Worm (Caenorhabditis elegans) whole organism, L1 larva: ENCODE data around the gene rnh-2.

Experiments used
- C16A3.4 ChIP-seq: fragments of 150-350 bp; optimal IDR thresholded peaks from 2 replicates; lab custom pipeline; 2014; ENCODE audit warnings: missing biosample characterization, missing genetic modification characterization
- Y116A8C.19 ChIP-seq: sonication (generic microtip); optimal IDR thresholded peaks from 2 replicates; lab custom pipeline; 2016; ENCODE audit warnings: missing compliant biosample characterization, missing genetic modification characterization, borderline replicate concordance
- aha-1 ChIP-seq: fragments of 150-350 bp; optimal IDR thresholded peaks from 2 replicates; lab custom pipeline; 2014; ENCODE audit warnings: missing biosample characterization, missing genetic modification characterization
- alr-1 ChIP-seq: fragments of 200-800 bp; sonication (Bioruptor generic); optimal IDR thresholded peaks from 2 replicates; lab custom pipeline; 2018; ENCODE audit warnings: borderline replicate concordance, mild to moderate bottlenecking, missing genetic modification characterization, missing compliant biosample characterization
- aly-2 ChIP-seq: fragments of 150-350 bp; optimal IDR thresholded peaks from 2 replicates; lab custom pipeline; 2014; ENCODE audit warnings: missing biosample characterization, missing genetic modification characterization
- ama-1 ChIP-seq: fragments of 150-350 bp; optimal IDR thresholded peaks from 2 replicates; lab custom pipeline; 2014
- ceh-63 ChIP-seq: fragments of 200-800 bp; sonication (Bioruptor generic); optimal IDR thresholded peaks from 2 replicates; lab custom pipeline; 2018; ENCODE audit warnings: mild to moderate bottlenecking, missing genetic modification characterization, missing compliant biosample characterization
- ceh-8 ChIP-seq: fragments of 200-800 bp; sonication (Bioruptor generic); optimal IDR thresholded peaks from 2 replicates; lab custom pipeline; 2018; ENCODE audit warnings: mild to moderate bottlenecking, missing genetic modification characterization, moderate library complexity, missing compliant biosample characterization
- ceh-82 ChIP-seq, 3 experiments: fragments of 150-350 bp in 1 of 3; sonication (generic microtip) in 2 of 3; optimal IDR thresholded peaks; 2 replicates each; lab custom pipeline; 2014 to 2017; ENCODE audit warnings: missing biosample characterization in 3 of 3, missing genetic modification characterization in 3 of 3
- ceh-88 ChIP-seq: fragments of 200-800 bp; sonication (Bioruptor generic); IDR thresholded peaks from 2 replicates; pipeline ENCODE4 v1.3.6; 2022; ENCODE audit warnings: missing genetic modification characterization, missing compliant biosample characterization
- ces-1 ChIP-seq: fragments of 150-350 bp; optimal IDR thresholded peaks from 2 replicates; lab custom pipeline; 2014; ENCODE audit warnings: missing biosample characterization, missing genetic modification reagents, missing genetic modification characterization
- dsc-1 ChIP-seq: sonication (generic microtip); optimal IDR thresholded peaks from 2 replicates; lab custom pipeline; 2016; ENCODE audit warnings: mild to moderate bottlenecking, missing genetic modification characterization, missing compliant biosample characterization
- efl-1 ChIP-seq, 4 experiments: fragments of 150-350 bp; optimal IDR thresholded peaks in 3 of 4; peaks in 1 of 4; 1 replicate in 1 of 4; 2 replicates in 3 of 4; lab custom pipeline; 2014; ENCODE audit warnings: missing biosample characterization in 2 of 4, missing genetic modification characterization in 2 of 4, missing genetic modification reagents in 2 of 4
- egl-27 ChIP-seq, 2 experiments: fragments of 150-350 bp in 1 of 2; sonication (generic microtip); optimal IDR thresholded peaks; 3 replicates each; lab custom pipeline; 2017 to 2018; ENCODE audit warnings: missing biosample characterization in 2 of 2, missing genetic modification characterization in 2 of 2, missing genetic modification reagents in 2 of 2
- elt-3 ChIP-seq, 6 experiments: fragments of 150-350 bp in 1 of 6; sonication (generic microtip); optimal IDR thresholded peaks; 2 replicates each; lab custom pipeline; 2017 to 2018; ENCODE audit warnings: missing biosample characterization in 6 of 6, missing genetic modification characterization in 6 of 6, inconsistent platforms in 1 of 6
- fkh-10 ChIP-seq: sonication (generic microtip); optimal IDR thresholded peaks from 2 replicates; lab custom pipeline; 2017; ENCODE audit warnings: missing biosample characterization, missing genetic modification reagents, missing genetic modification characterization
- fkh-4 ChIP-seq: sonication (generic microtip); optimal IDR thresholded peaks from 2 replicates; lab custom pipeline; 2016; ENCODE audit warnings: missing compliant biosample characterization, missing genetic modification characterization, borderline replicate concordance
- fkh-8 ChIP-seq: sonication (generic microtip); optimal IDR thresholded peaks from 2 replicates; lab custom pipeline; 2016; ENCODE audit warnings: mild to moderate bottlenecking, missing genetic modification characterization, missing compliant biosample characterization
- fos-1 ChIP-seq: fragments of 150-350 bp; optimal IDR thresholded peaks from 2 replicates; lab custom pipeline; 2014; ENCODE audit warnings: missing biosample characterization, missing genetic modification characterization
- grh-1 ChIP-seq: fragments of 200-800 bp; sonication (Bioruptor generic); IDR thresholded peaks from 2 replicates; pipeline ENCODE4 v1.3.6; 2022; ENCODE audit warnings: missing genetic modification reagents, missing genetic modification characterization, missing compliant biosample characterization
- hlh-17 ChIP-seq: fragments of 200-800 bp; sonication (Bioruptor generic); optimal IDR thresholded peaks from 2 replicates; lab custom pipeline; 2018; ENCODE audit warnings: missing genetic modification characterization, mild to moderate bottlenecking, missing compliant biosample characterization, moderate library complexity, borderline replicate concordance
- hlh-4 ChIP-seq: sonication (generic microtip); optimal IDR thresholded peaks from 2 replicates; lab custom pipeline; 2016; ENCODE audit warnings: mild to moderate bottlenecking, missing genetic modification characterization, missing compliant biosample characterization
- irx-1 ChIP-seq: sonication (generic microtip); optimal IDR thresholded peaks from 2 replicates; lab custom pipeline; 2016; ENCODE audit warnings: missing genetic modification characterization, missing compliant biosample characterization
- isw-1 ChIP-seq: fragments of 200-800 bp; sonication (Bioruptor generic); IDR thresholded peaks from 2 replicates; pipeline ENCODE4 v1.3.6; 2022; ENCODE audit warnings: missing genetic modification characterization, missing compliant biosample characterization
- jun-1 ChIP-seq: fragments of 150-350 bp; optimal IDR thresholded peaks from 2 replicates; lab custom pipeline; 2014; ENCODE audit warnings: missing biosample characterization, missing genetic modification reagents, missing genetic modification characterization
- lin-13 ChIP-seq: fragments of 150-350 bp; optimal IDR thresholded peaks from 2 replicates; lab custom pipeline; 2014; ENCODE audit warnings: missing biosample characterization, missing genetic modification reagents, missing genetic modification characterization
- lin-14 ChIP-seq: fragments of 200-800 bp; sonication (Bioruptor generic); optimal IDR thresholded peaks from 2 replicates; lab custom pipeline; 2018; ENCODE audit warnings: mild to moderate bottlenecking, missing genetic modification characterization, moderate library complexity, missing compliant biosample characterization
- lin-35 ChIP-seq, 2 experiments: fragments of 150-350 bp; optimal IDR thresholded peaks; 2 replicates each; lab custom pipeline; 2014; ENCODE audit warnings: missing biosample characterization in 2 of 2, missing genetic modification characterization in 2 of 2, missing genetic modification reagents in 2 of 2
- lin-39 ChIP-seq: fragments of 150-350 bp; optimal IDR thresholded peaks from 2 replicates; lab custom pipeline; 2014; ENCODE audit warnings: missing biosample characterization, missing genetic modification reagents, missing genetic modification characterization
- lir-3 ChIP-seq: sonication (generic microtip); optimal IDR thresholded peaks from 2 replicates; lab custom pipeline; 2016; ENCODE audit warnings: mild to moderate bottlenecking, missing genetic modification characterization, moderate library complexity, missing compliant biosample characterization; ENCODE audit not compliant: poor library complexity
- nhr-12 ChIP-seq: sonication (generic microtip); optimal IDR thresholded peaks from 2 replicates; lab custom pipeline; 2017; ENCODE audit warnings: missing biosample characterization, missing genetic modification characterization
- nhr-20 ChIP-seq: sonication (generic microtip); optimal IDR thresholded peaks from 2 replicates; lab custom pipeline; 2016; ENCODE audit warnings: mild to moderate bottlenecking, missing genetic modification characterization, missing compliant biosample characterization
- nhr-28 ChIP-seq: fragments of 150-350 bp; optimal IDR thresholded peaks from 2 replicates; lab custom pipeline; 2014; ENCODE audit warnings: missing biosample characterization, missing genetic modification characterization
- nhr-47 ChIP-seq: sonication (generic microtip); optimal IDR thresholded peaks from 2 replicates; lab custom pipeline; 2016; ENCODE audit warnings: mild to moderate bottlenecking, missing genetic modification characterization, moderate library complexity, missing compliant biosample characterization
- nhr-71 ChIP-seq: sonication (generic microtip); optimal IDR thresholded peaks from 2 replicates; lab custom pipeline; 2016; ENCODE audit warnings: mild to moderate bottlenecking, missing genetic modification characterization, moderate library complexity, missing compliant biosample characterization
- nhr-76 ChIP-seq: sonication (generic microtip); optimal IDR thresholded peaks from 2 replicates; lab custom pipeline; 2017; ENCODE audit warnings: missing biosample characterization, missing genetic modification characterization
- nhr-85 ChIP-seq: sonication (generic microtip); peaks from one replicate; lab custom pipeline; 2016; ENCODE audit warnings: missing genetic modification characterization, inconsistent platforms, missing compliant biosample characterization
- pag-3 ChIP-seq: sonication (generic microtip); optimal IDR thresholded peaks from 2 replicates; lab custom pipeline; 2017; ENCODE audit warnings: missing genetic modification characterization, mild to moderate bottlenecking, missing compliant biosample characterization, antibody characterized with exemption, borderline replicate concordance; ENCODE audit not compliant: insufficient read depth
- pax-3 ChIP-seq: fragments of 200-800 bp; sonication (Bioruptor generic); optimal IDR thresholded peaks from 2 replicates; lab custom pipeline; 2018; ENCODE audit warnings: mild to moderate bottlenecking, missing genetic modification characterization, moderate library complexity, missing compliant biosample characterization
- pqm-1 ChIP-seq: sonication (generic microtip); optimal IDR thresholded peaks from 3 replicates; lab custom pipeline; 2017; ENCODE audit warnings: missing biosample characterization, missing genetic modification characterization
- skn-1 ChIP-seq: fragments of 150-350 bp; optimal IDR thresholded peaks from 2 replicates; lab custom pipeline; 2014; ENCODE audit warnings: missing biosample characterization, missing genetic modification characterization
- snpc-4 ChIP-seq: fragments of 150-350 bp; optimal IDR thresholded peaks from 2 replicates; lab custom pipeline; 2014; ENCODE audit warnings: missing biosample characterization, missing genetic modification characterization
- snu-23 ChIP-seq: sonication (generic microtip); optimal IDR thresholded peaks from 2 replicates; lab custom pipeline; 2016; ENCODE audit warnings: missing genetic modification characterization, missing compliant biosample characterization
- sox-4 ChIP-seq: sonication (generic microtip); optimal IDR thresholded peaks from 2 replicates; lab custom pipeline; 2016; ENCODE audit warnings: missing genetic modification characterization, missing compliant biosample characterization
- tlp-1 ChIP-seq: fragments of 150-350 bp; optimal IDR thresholded peaks from 2 replicates; lab custom pipeline; 2014; ENCODE audit warnings: missing biosample characterization, missing genetic modification characterization
- unc-30 ChIP-seq: sonication (generic microtip); optimal IDR thresholded peaks from 2 replicates; lab custom pipeline; 2017; ENCODE audit warnings: missing biosample characterization, missing genetic modification characterization
- unc-62 ChIP-seq: fragments of 150-350 bp; optimal IDR thresholded peaks from 2 replicates; lab custom pipeline; 2014; ENCODE audit warnings: missing biosample characterization, missing genetic modification reagents, missing genetic modification characterization
- unc-98 ChIP-seq: fragments of 200-800 bp; sonication (Bioruptor generic); IDR thresholded peaks from 2 replicates; pipeline ENCODE4 v1.3.6; 2022; ENCODE audit warnings: missing genetic modification characterization, missing compliant biosample characterization
- vab-15 ChIP-seq: sonication (generic microtip); optimal IDR thresholded peaks from 2 replicates; lab custom pipeline; 2017; ENCODE audit warnings: missing genotype, mild to moderate bottlenecking, missing genetic modification characterization, missing compliant biosample characterization
- xbp-1 ChIP-seq: sonication (generic microtip); optimal IDR thresholded peaks from 2 replicates; lab custom pipeline; 2016; ENCODE audit warnings: missing genetic modification characterization, missing compliant biosample characterization
- zag-1 ChIP-seq: fragments of 150-350 bp; optimal IDR thresholded peaks from 2 replicates; lab custom pipeline; 2014; ENCODE audit warnings: missing biosample characterization, missing genetic modification characterization
- zip-4 ChIP-seq: fragments of 200-800 bp; sonication (Bioruptor generic); optimal IDR thresholded peaks from 2 replicates; lab custom pipeline; 2018; ENCODE audit warnings: mild to moderate bottlenecking, missing genetic modification characterization, moderate library complexity, missing compliant biosample characterization
- ztf-4 ChIP-seq: fragments of 150-350 bp; optimal IDR thresholded peaks from 2 replicates; lab custom pipeline; 2014; ENCODE audit warnings: missing biosample characterization, missing genetic modification characterization

rnh-2 gene

ce11 chrII:8516783-8517182, at the start of gene rnh-2:
TSS of gene rnh-2 (plus strand) at chrII:8517150.
- no peak for TF ChIP-seq unc-98 (GFP tag; lab: Robert Waterston, UW)
- TF ChIP-seq aha-1 (tag; lab: Kevin White, UChicago) = no peak
- TF ChIP-seq jun-1 (tag; lab: Kevin White, UChicago) = no peak
- TF ChIP-seq ceh-82 (tag; optimal IDR thresholded peaks at IDR 0.05; lab: Kevin White, UChicago) = peak; percentile 0 to 76 (median 30)
- TF ChIP-seq fkh-8 = peak; percentile 62
- peak; percentile 75 to 84 for TF ChIP-seq lin-35 (GFP tag; optimal IDR thresholded peaks at IDR 0.05; lab: Kevin White, UChicago)
- TF ChIP-seq ces-1 (GFP tag; lab: Kevin White, UChicago) = no peak
- no peak for TF ChIP-seq ceh-88 (GFP tag; lab: Robert Waterston, UW)
- no peak for TF ChIP-seq dsc-1 (tag; lab: Kevin White, UChicago)
- peak; percentile 67 to 75 for TF ChIP-seq efl-1 (optimal IDR thresholded peaks at IDR 0.05; lab: Kevin White, UChicago)
- TF ChIP-seq efl-1 (GFP tag; optimal IDR thresholded peaks at IDR 0.05 in 1 of 2; lab: Kevin White, UChicago) = peak; percentile 73 to 96
- no peak for TF ChIP-seq hlh-4 (tag; lab: Kevin White, UChicago)
- peak; percentile 59 for TF ChIP-seq fos-1 (tag; lab: Kevin White, UChicago)
- TF ChIP-seq pax-3 = peak; percentile 42
- TF ChIP-seq fkh-4 = peak; percentile 8
- TF ChIP-seq lin-39 = no peak
- TF ChIP-seq grh-1 (GFP tag; lab: Robert Waterston, UW) = no peak
- no peak for TF ChIP-seq ceh-63 (GFP tag; lab: Kevin White, UChicago)
- TF ChIP-seq snu-23 (GFP tag; lab: Kevin White, UChicago) = peak; percentile 70
- no peak for TF ChIP-seq vab-15 (tag; lab: Kevin White, UChicago)
- TF ChIP-seq ceh-8 = no peak
- no peak for TF ChIP-seq Y116A8C.19 (tag; lab: Kevin White, UChicago)
- TF ChIP-seq fkh-10 = no peak
- TF ChIP-seq egl-27 (tag; optimal IDR thresholded peaks at IDR 0.05; lab: Kevin White, UChicago) = no peak
- TF ChIP-seq nhr-12 = no peak
- TF ChIP-seq pag-3 (tag; lab: Kevin White, UChicago) = no peak
- TF ChIP-seq snpc-4 = peak; percentile 52
- TF ChIP-seq nhr-71 = peak; percentile 75
- no peak for TF ChIP-seq alr-1 (tag; lab: Kevin White, UChicago)
- peak; percentile 34 for TF ChIP-seq ztf-4 (tag; lab: Kevin White, UChicago)
- TF ChIP-seq irx-1 (tag; lab: Kevin White, UChicago) = no peak
- no peak for TF ChIP-seq isw-1 (GFP tag; lab: Robert Waterston, UW)
- TF ChIP-seq aly-2 = no peak
- TF ChIP-seq ama-1 (lab: Kevin White, UChicago) = no peak
- no peak for TF ChIP-seq pqm-1 (tag; lab: Kevin White, UChicago)
- peak; percentile 69 for TF ChIP-seq nhr-47 (tag; lab: Kevin White, UChicago)
- TF ChIP-seq nhr-20 = peak; percentile 75
- TF ChIP-seq unc-62 (GFP tag; lab: Kevin White, UChicago) = no peak
- TF ChIP-seq skn-1 (tag; lab: Kevin White, UChicago) = peak; percentile 25
- peak; percentile 61 for TF ChIP-seq xbp-1
- TF ChIP-seq zip-4 (GFP tag; lab: Kevin White, UChicago) = no peak
- TF ChIP-seq elt-3 (tag; optimal IDR thresholded peaks at IDR 0.05; lab: Kevin White, UChicago) = peak in 2 of 6 experiments; percentile 21 to 27
- peak; percentile 77 for TF ChIP-seq lin-14 (GFP tag; lab: Kevin White, UChicago)
- peak; percentile 81 for TF ChIP-seq C16A3.4 (tag; lab: Kevin White, UChicago)
- TF ChIP-seq sox-4 = peak; percentile 30
- no peak for TF ChIP-seq zag-1
- no peak for TF ChIP-seq unc-30 (tag; lab: Kevin White, UChicago)
- no peak for TF ChIP-seq hlh-17
- no peak for TF ChIP-seq nhr-28 (tag; lab: Kevin White, UChicago)
- TF ChIP-seq tlp-1 (tag; lab: Kevin White, UChicago) = no peak
- TF ChIP-seq nhr-76 = no peak
- peak; percentile 56 for TF ChIP-seq lin-13
- peak; percentile 85 for TF ChIP-seq lir-3 (tag; lab: Kevin White, UChicago)
- peak; percentile 78 for TF ChIP-seq nhr-85 (tag; lab: Kevin White, UChicago)
